Worm (Caenorhabditis elegans) whole organism, L1 larva: ENCODE data around the gene hcp-3.

Experiments used
- C04F5.9 ChIP-seq: sonication (generic microtip); optimal IDR thresholded peaks from 2 replicates; lab custom pipeline; 2016; ENCODE audit warnings: missing genetic modification characterization, missing compliant biosample characterization
- C16A3.4 ChIP-seq: fragments of 150-350 bp; optimal IDR thresholded peaks from 2 replicates; lab custom pipeline; 2014; ENCODE audit warnings: missing biosample characterization, missing genetic modification characterization
- C34B4.2 ChIP-seq: sonication (generic microtip); optimal IDR thresholded peaks from 2 replicates; lab custom pipeline; 2017; ENCODE audit warnings: mild to moderate bottlenecking, missing genetic modification characterization, missing compliant biosample characterization
- F16B12.6 ChIP-seq: fragments of 150-350 bp; optimal IDR thresholded peaks from 2 replicates; lab custom pipeline; 2014; ENCODE audit warnings: missing biosample characterization, missing genetic modification characterization
- blmp-1 ChIP-seq: fragments of 150-350 bp; optimal IDR thresholded peaks from 2 replicates; lab custom pipeline; 2014; ENCODE audit warnings: missing biosample characterization, missing genetic modification characterization
- ces-1 ChIP-seq: fragments of 150-350 bp; optimal IDR thresholded peaks from 2 replicates; lab custom pipeline; 2014; ENCODE audit warnings: missing biosample characterization, missing genetic modification reagents, missing genetic modification characterization
- dpl-1 ChIP-seq, 3 experiments: fragments of 150-350 bp in 2 of 3; sonication (generic microtip) in 1 of 3; optimal IDR thresholded peaks; 2 replicates each; lab custom pipeline; 2014 to 2017; ENCODE audit warnings: missing biosample characterization in 3 of 3, missing genetic modification characterization in 3 of 3, missing genetic modification reagents in 3 of 3
- efl-1 ChIP-seq, 4 experiments: fragments of 150-350 bp; optimal IDR thresholded peaks in 3 of 4; peaks in 1 of 4; 1 replicate in 1 of 4; 2 replicates in 3 of 4; lab custom pipeline; 2014; ENCODE audit warnings: missing biosample characterization in 2 of 4, missing genetic modification characterization in 2 of 4, missing genetic modification reagents in 2 of 4
- efl-3 ChIP-seq: fragments of 200-800 bp; sonication (Bioruptor generic); optimal IDR thresholded peaks from 2 replicates; lab custom pipeline; 2018; ENCODE audit warnings: mild to moderate bottlenecking, missing genetic modification characterization, missing compliant biosample characterization
- elt-2 ChIP-seq: sonication (generic microtip); optimal IDR thresholded peaks from 2 replicates; lab custom pipeline; 2016; ENCODE audit warnings: missing genetic modification characterization, mild to moderate bottlenecking, inconsistent platforms, missing compliant biosample characterization, missing genetic modification reagents
- hpl-2 ChIP-seq: fragments of 150-350 bp; optimal IDR thresholded peaks from 2 replicates; lab custom pipeline; 2014; ENCODE audit warnings: missing biosample characterization, missing genetic modification reagents, missing genetic modification characterization
- isw-1 ChIP-seq: fragments of 200-800 bp; sonication (Bioruptor generic); IDR thresholded peaks from 2 replicates; pipeline ENCODE4 v1.3.6; 2022; ENCODE audit warnings: missing genetic modification characterization, missing compliant biosample characterization
- jun-1 ChIP-seq: fragments of 150-350 bp; optimal IDR thresholded peaks from 2 replicates; lab custom pipeline; 2014; ENCODE audit warnings: missing biosample characterization, missing genetic modification reagents, missing genetic modification characterization
- lin-14 ChIP-seq: fragments of 200-800 bp; sonication (Bioruptor generic); optimal IDR thresholded peaks from 2 replicates; lab custom pipeline; 2018; ENCODE audit warnings: mild to moderate bottlenecking, missing genetic modification characterization, moderate library complexity, missing compliant biosample characterization
- lin-35 ChIP-seq, 2 experiments: fragments of 150-350 bp; optimal IDR thresholded peaks; 2 replicates each; lab custom pipeline; 2014; ENCODE audit warnings: missing biosample characterization in 2 of 2, missing genetic modification characterization in 2 of 2, missing genetic modification reagents in 2 of 2
- lsy-2 ChIP-seq, 2 experiments: fragments of 150-350 bp; optimal IDR thresholded peaks; 2 replicates each; lab custom pipeline; 2014; ENCODE audit warnings: missing biosample characterization in 2 of 2, missing genetic modification characterization in 2 of 2
- mab-9 ChIP-seq: fragments of 200-800 bp; sonication (Bioruptor generic); IDR thresholded peaks from 2 replicates; pipeline ENCODE4 v1.3.6; 2022; ENCODE audit warnings: missing genetic modification reagents, missing genetic modification characterization, missing compliant biosample characterization
- mep-1 ChIP-seq: fragments of 150-350 bp; optimal IDR thresholded peaks from 2 replicates; lab custom pipeline; 2014; ENCODE audit warnings: missing biosample characterization, missing genetic modification characterization
- nhr-11 ChIP-seq: fragments of 150-350 bp; optimal IDR thresholded peaks from 2 replicates; lab custom pipeline; 2014; ENCODE audit warnings: missing biosample characterization, missing genetic modification characterization
- nhr-12 ChIP-seq: sonication (generic microtip); optimal IDR thresholded peaks from 2 replicates; lab custom pipeline; 2017; ENCODE audit warnings: missing biosample characterization, missing genetic modification characterization
- nhr-19 ChIP-seq: fragments of 200-800 bp; sonication (Bioruptor generic); conservative IDR thresholded peaks from 2 replicates; pipeline ENCODE4 v1.3.6; 2022; ENCODE audit warnings: missing genetic modification characterization, missing compliant biosample characterization
- nhr-20 ChIP-seq: sonication (generic microtip); optimal IDR thresholded peaks from 2 replicates; lab custom pipeline; 2016; ENCODE audit warnings: mild to moderate bottlenecking, missing genetic modification characterization, missing compliant biosample characterization
- nhr-237 ChIP-seq: fragments of 150-350 bp; optimal IDR thresholded peaks from 2 replicates; lab custom pipeline; 2014; ENCODE audit warnings: missing biosample characterization, missing genetic modification characterization
- nhr-28 ChIP-seq: fragments of 150-350 bp; optimal IDR thresholded peaks from 2 replicates; lab custom pipeline; 2014; ENCODE audit warnings: missing biosample characterization, missing genetic modification characterization
- nhr-76 ChIP-seq: sonication (generic microtip); optimal IDR thresholded peaks from 2 replicates; lab custom pipeline; 2017; ENCODE audit warnings: missing biosample characterization, missing genetic modification characterization
- nhr-77 ChIP-seq: fragments of 150-350 bp; optimal IDR thresholded peaks from 2 replicates; lab custom pipeline; 2014; ENCODE audit warnings: missing biosample characterization, missing genetic modification characterization
- nhr-84 ChIP-seq: sonication (generic microtip); optimal IDR thresholded peaks from 2 replicates; lab custom pipeline; 2017; ENCODE audit warnings: missing biosample characterization, missing genetic modification characterization
- nhr-85 ChIP-seq: sonication (generic microtip); peaks from one replicate; lab custom pipeline; 2016; ENCODE audit warnings: missing genetic modification characterization, inconsistent platforms, missing compliant biosample characterization
- pax-3 ChIP-seq: fragments of 200-800 bp; sonication (Bioruptor generic); optimal IDR thresholded peaks from 2 replicates; lab custom pipeline; 2018; ENCODE audit warnings: mild to moderate bottlenecking, missing genetic modification characterization, moderate library complexity, missing compliant biosample characterization
- skn-1 ChIP-seq: fragments of 150-350 bp; optimal IDR thresholded peaks from 2 replicates; lab custom pipeline; 2014; ENCODE audit warnings: missing biosample characterization, missing genetic modification characterization
- snpc-4 ChIP-seq: fragments of 150-350 bp; optimal IDR thresholded peaks from 2 replicates; lab custom pipeline; 2014; ENCODE audit warnings: missing biosample characterization, missing genetic modification characterization
- sptf-1 ChIP-seq: fragments of 150-350 bp; optimal IDR thresholded peaks from 2 replicates; lab custom pipeline; 2014; ENCODE audit warnings: missing biosample characterization, missing genetic modification characterization
- sup-37 ChIP-seq: fragments of 200-800 bp; sonication (Bioruptor generic); optimal IDR thresholded peaks from 2 replicates; lab custom pipeline; 2018; ENCODE audit warnings: mild to moderate bottlenecking, missing genetic modification characterization, missing compliant biosample characterization
- swsn-7 ChIP-seq: sonication (generic microtip); optimal IDR thresholded peaks from 2 replicates; lab custom pipeline; 2016; ENCODE audit warnings: missing genetic modification characterization, missing compliant biosample characterization
- tbx-2 ChIP-seq: sonication (generic microtip); optimal IDR thresholded peaks from 2 replicates; lab custom pipeline; 2016; ENCODE audit warnings: missing genetic modification characterization, missing compliant biosample characterization
- tlp-1 ChIP-seq: fragments of 150-350 bp; optimal IDR thresholded peaks from 2 replicates; lab custom pipeline; 2014; ENCODE audit warnings: missing biosample characterization, missing genetic modification characterization
- unc-30 ChIP-seq: sonication (generic microtip); optimal IDR thresholded peaks from 2 replicates; lab custom pipeline; 2017; ENCODE audit warnings: missing biosample characterization, missing genetic modification characterization
- unc-62 ChIP-seq: fragments of 150-350 bp; optimal IDR thresholded peaks from 2 replicates; lab custom pipeline; 2014; ENCODE audit warnings: missing biosample characterization, missing genetic modification reagents, missing genetic modification characterization
- vab-15 ChIP-seq: sonication (generic microtip); optimal IDR thresholded peaks from 2 replicates; lab custom pipeline; 2017; ENCODE audit warnings: missing genotype, mild to moderate bottlenecking, missing genetic modification characterization, missing compliant biosample characterization
- ztf-11 ChIP-seq, 2 experiments: sonication (generic microtip); optimal IDR thresholded peaks; 2 replicates each; lab custom pipeline; 2016 to 2017; ENCODE audit warnings: missing genetic modification characterization in 2 of 2, missing biosample characterization in 1 of 2, missing compliant biosample characterization in 1 of 2

hcp-3 gene

ce11 chrIII:9619079-9619761 lies 3.0 kb upstream of the hcp-3 start, which contains the start of gene hlh-11 (continued):
- peak; percentile 59 for TF ChIP-seq sup-37 (GFP tag; lab: Kevin White, UChicago)
- no peak for TF ChIP-seq C34B4.2 (tag; lab: Kevin White, UChicago)
- TF ChIP-seq nhr-77 = peak; percentile 92
- TF ChIP-seq snpc-4 = peak; percentile 50
- TF ChIP-seq nhr-237 (tag; lab: Kevin White, UChicago) = peak; percentile 39
- peak; percentile 71 for TF ChIP-seq skn-1 (tag; lab: Kevin White, UChicago)
- TF ChIP-seq, all 84 proteins: peak for 63

- TF ChIP-seq efl-3 (GFP tag; lab: Kevin White, UChicago) (no peak), mep-1 (tag; lab: Kevin White, UChicago) (peak; percentile 17), nhr-85 (tag; lab: Kevin White, UChicago) (peak; percentile 67), blmp-1 (tag; lab: Kevin White, UChicago) (peak; percentile 13), efl-1 (optimal IDR thresholded peaks at IDR 0.05; lab: Kevin White, UChicago) (no peak), efl-1 (GFP tag; optimal IDR thresholded peaks at IDR 0.05 in 1 of 2; lab: Kevin White, UChicago) (peak in 1 of 2 experiments; percentile 16), lin-14 (peak; percentile 1), dpl-1 (GFP tag; optimal IDR thresholded peaks at IDR 0.05; lab: Kevin White, UChicago) (peak in 1 of 3 experiments; percentile 8), elt-2 (tag; lab: Kevin White, UChicago) (no peak)
- TF ChIP-seq, all 84 proteins: peak for 6
Observed at ce11 chrIII:9617599-9618262, 1.5 kb upstream of the hcp-3 start.

ce11 chrIII:9616933-9617332 lies 663 bp upstream of the hcp-3 start:
- TF ChIP-seq efl-1 (optimal IDR thresholded peaks at IDR 0.05; lab: Kevin White, UChicago) (no peak), efl-1 (GFP tag; optimal IDR thresholded peaks at IDR 0.05 in 1 of 2; lab: Kevin White, UChicago) (peak in 1 of 2 experiments; percentile 17), sptf-1 (tag; lab: Kevin White, UChicago) (no peak)

- TF ChIP-seq C04F5.9 (tag; lab: Kevin White, UChicago) (no peak), mab-9 (GFP tag; lab: Robert Waterston, UW) (no peak), ztf-11 (tag; optimal IDR thresholded peaks at IDR 0.05; lab: Kevin White, UChicago) (no peak), nhr-76 (tag; lab: Kevin White, UChicago) (no peak), tbx-2 (no peak), nhr-28 (tag; lab: Kevin White, UChicago) (no peak), tlp-1 (tag; lab: Kevin White, UChicago) (no peak), efl-3 (GFP tag; lab: Kevin White, UChicago) (no peak), nhr-12 (tag; lab: Kevin White, UChicago) (no peak), isw-1 (GFP tag; lab: Robert Waterston, UW) (no peak), swsn-7 (tag; lab: Kevin White, UChicago) (no peak), pax-3 (no peak), elt-2 (tag; lab: Kevin White, UChicago) (no peak), nhr-20 (no peak), nhr-19 (GFP tag; lab: Robert Waterston, UW) (no peak)
- TF ChIP-seq, all 84 proteins: peak for 0
Observed at ce11 chrIII:9615114-9615513, 1.2 kb downstream of the hcp-3 start.

- peak; percentile 81 to 91 (median 86) for TF ChIP-seq dpl-1 (GFP tag; optimal IDR thresholded peaks at IDR 0.05; lab: Kevin White, UChicago)
- TF ChIP-seq C16A3.4 = peak; percentile 35
- TF ChIP-seq vab-15 (tag; lab: Kevin White, UChicago) = no peak
- peak in 1 of 2 experiments; percentile 2 for TF ChIP-seq ztf-11 (tag; optimal IDR thresholded peaks at IDR 0.05; lab: Kevin White, UChicago)
- TF ChIP-seq nhr-12 (tag; lab: Kevin White, UChicago) = no peak
- TF ChIP-seq lin-35 (GFP tag; optimal IDR thresholded peaks at IDR 0.05; lab: Kevin White, UChicago) = peak; percentile 82 to 94
- peak; percentile 31 for TF ChIP-seq nhr-20
- peak; percentile 30 for TF ChIP-seq mep-1 (tag; lab: Kevin White, UChicago)
- no peak for TF ChIP-seq unc-62 (GFP tag; lab: Kevin White, UChicago)
- no peak for TF ChIP-seq nhr-84
- TF ChIP-seq blmp-1 (tag; lab: Kevin White, UChicago) = peak; percentile 7
- peak; percentile 88 to 90 for TF ChIP-seq efl-1 (optimal IDR thresholded peaks at IDR 0.05; lab: Kevin White, UChicago)
- TF ChIP-seq efl-1 (GFP tag; optimal IDR thresholded peaks at IDR 0.05 in 1 of 2; lab: Kevin White, UChicago) = peak; percentile 90 to 99
- TF ChIP-seq ces-1 (GFP tag; lab: Kevin White, UChicago) = no peak
- TF ChIP-seq unc-30 = no peak
- TF ChIP-seq nhr-237 (tag; lab: Kevin White, UChicago) = no peak
- TF ChIP-seq skn-1 (tag; lab: Kevin White, UChicago) = peak; percentile 12
- TF ChIP-seq lsy-2 (tag; optimal IDR thresholded peaks at IDR 0.05; lab: Kevin White, UChicago) = peak; percentile 28 to 76
- TF ChIP-seq jun-1 (tag; lab: Kevin White, UChicago) = no peak
- no peak for TF ChIP-seq hpl-2 (GFP tag; lab: Kevin White, UChicago)
- TF ChIP-seq nhr-11 = no peak
- peak; percentile 48 for TF ChIP-seq F16B12.6 (tag; lab: Kevin White, UChicago)
- peak; percentile 7 for TF ChIP-seq swsn-7 (tag; lab: Kevin White, UChicago)
- TF ChIP-seq mab-9 (GFP tag; lab: Robert Waterston, UW) = no peak
Observed at ce11 chrIII:9614211-9614610, 2.1 kb downstream of the hcp-3 start, which contains the start of the genes pri-1 and F58A4.6. Gene pri-1, minus strand, starts transcription at chrIII:9614281. Gene F58A4.6, plus strand, starts transcription at chrIII:9614482.
